Fruit fly (Drosophila melanogaster) whole organism, pupa: ENCODE measurements around the gene Spx.

ENCODE experiments used
- CG12605 ChIP-seq: fragments of 200-800 bp; sonication (Bioruptor generic); IDR thresholded peaks from 2 replicates; pipeline ENCODE4 v1.3.6; 2022; ENCODE audit warnings: missing biosample characterization, missing genetic modification characterization
- CG14655 ChIP-seq: fragments of 200-800 bp; sonication (Bioruptor generic); optimal IDR thresholded peaks from 3 replicates; lab custom pipeline; 2017; ENCODE audit warnings: mild to moderate bottlenecking, missing biosample characterization, missing genetic modification reagents, missing genetic modification characterization
- CG32121 ChIP-seq: fragments of 200-800 bp; sonication (Bioruptor generic); IDR thresholded peaks from 2 replicates; pipeline ENCODE4 v1.3.6; 2022; ENCODE audit warnings: missing biosample characterization, missing genetic modification characterization
- CG34367 ChIP-seq: fragments of 200-800 bp; sonication (Bioruptor generic); optimal IDR thresholded peaks from 2 replicates; lab custom pipeline; 2018; ENCODE audit warnings: missing biosample characterization, mild to moderate bottlenecking, missing genetic modification characterization
- CG4496 ChIP-seq: fragments of 200-800 bp; sonication (Bioruptor generic); IDR thresholded peaks from 3 replicates; pipeline ENCODE4 v1.3.6; 2022; ENCODE audit warnings: missing biosample characterization, missing genetic modification characterization
- D1 ChIP-seq: fragments of 200-800 bp; sonication (Bioruptor generic); optimal IDR thresholded peaks from 2 replicates; lab custom pipeline; 2018; ENCODE audit warnings: missing biosample characterization, mild to moderate bottlenecking, missing genetic modification characterization, moderate library complexity
- Pif1A ChIP-seq: fragments of 200-800 bp; sonication (Bioruptor generic); optimal IDR thresholded peaks from 3 replicates; lab custom pipeline; 2016; ENCODE audit warnings: missing biosample characterization, missing genetic modification characterization

dm6 chrX:6254617-6255349 is 839 bp upstream of the Spx start:
- TF ChIP-seq Pif1A (GFP tag; lab: Kevin White, UChicago): no peak
- no peak for TF ChIP-seq D1 (tag; lab: Kevin White, UChicago)
- TF ChIP-seq CG32121: no peak
- TF ChIP-seq CG4496 (GFP tag; lab: Robert Waterston, UW): 0 out of 3 replicates have a peak, but pooled peaks have one; percentile 34
- no peak for TF ChIP-seq CG12605 (GFP tag; lab: Robert Waterston, UW)
- no peak for TF ChIP-seq CG14655 (GFP tag; lab: Kevin White, UChicago)
- TF ChIP-seq CG34367 (tag; lab: Kevin White, UChicago): no peak
